Fruit fly (Drosophila melanogaster): ENCODE results near the gene Dnah3.

Gene Dnah3

dm6 chr3L:4852411-4853050, 8.5 kb upstream of the Dnah3 start, which contains the start of gene CG32237 (continued):
- TF ChIP-seq Meics (GFP tag; optimal IDR thresholded peaks at IDR 0.05): peak; percentile 35
- TF ChIP-seq lmd (GFP tag; IDR thresholded peaks at IDR 0.05): peak; percentile 35; the same call in 1 of the 2 replicates
- TF ChIP-seq cwo (GFP tag; optimal IDR thresholded peaks at IDR 0.05): peak; percentile 17
- TF ChIP-seq CG4360 (GFP tag; IDR thresholded peaks at IDR 0.05): no peak
- peak in 1 of 2 experiments; percentile 64 for TF ChIP-seq Hr51 (GFP tag; optimal IDR thresholded peaks at IDR 0.05)
- peak; percentile 47 for TF ChIP-seq grau (tag; optimal IDR thresholded peaks at IDR 0.05)
- TF ChIP-seq CG31441 (GFP tag; IDR thresholded peaks at IDR 0.05): peak; percentile 47; the same call in 1 of the 2 replicates
- TF ChIP-seq slbo (GFP tag; IDR thresholded peaks at IDR 0.05): peak; percentile 32; the same call in 1 of the 2 replicates
- no peak for TF ChIP-seq CG15514 (GFP tag; optimal IDR thresholded peaks at IDR 0.05)
- peak; percentile 36 for TF ChIP-seq Fer1 (GFP tag; optimal IDR thresholded peaks at IDR 0.05)
- peak; percentile 31 for TF ChIP-seq CG9817 (tag; optimal IDR thresholded peaks at IDR 0.05)
- peak; percentile 1 for TF ChIP-seq CG17829 (tag; optimal IDR thresholded peaks at IDR 0.05)
- peak; percentile 14 for TF ChIP-seq lab (GFP tag; optimal IDR thresholded peaks at IDR 0.05)
- peak; percentile 50 for TF ChIP-seq Hmr (GFP tag; optimal IDR thresholded peaks at IDR 0.05)
- no peak for TF ChIP-seq E2f2 (GFP tag; IDR thresholded peaks at IDR 0.05)
- no peak for TF ChIP-seq trem (tag; optimal IDR thresholded peaks at IDR 0.05)
- TF ChIP-seq amos (GFP tag; IDR thresholded peaks at IDR 0.05; ENCODE audit: partially characterized antibody): no peak
- peak; percentile 61 for TF ChIP-seq CG15269 (tag; optimal IDR thresholded peaks at IDR 0.05)
- TF ChIP-seq CG4707 (GFP tag; optimal IDR thresholded peaks at IDR 0.05): no peak
- TF ChIP-seq so (GFP tag; IDR thresholded peaks at IDR 0.05): no peak
- TF ChIP-seq al (GFP tag; IDR thresholded peaks at IDR 0.05): 0 out of 2 replicates have a peak, but pooled peaks have one; percentile 12
- peak; percentile 24 for TF ChIP-seq Deaf1 (tag; optimal IDR thresholded peaks at IDR 0.05)
- peak; percentile 16 for TF ChIP-seq CG12391 (tag; optimal IDR thresholded peaks at IDR 0.05)
- 0 out of 2 replicates have a peak, but pooled peaks have one; percentile 9 for TF ChIP-seq CG7372 (GFP tag; IDR thresholded peaks at IDR 0.05)
- TF ChIP-seq CG2678 (tag; optimal IDR thresholded peaks at IDR 0.05): peak; percentile 64
- TF ChIP-seq insv (GFP tag; optimal IDR thresholded peaks at IDR 0.05): no peak
- no peak for TF ChIP-seq chinmo (GFP tag; IDR thresholded peaks at IDR 0.05; ENCODE audit: partially characterized antibody)
- peak; percentile 49 for TF ChIP-seq CG7839 (tag; optimal IDR thresholded peaks at IDR 0.05)
- no peak for TF ChIP-seq HLH4C (GFP tag; IDR thresholded peaks at IDR 0.05; ENCODE audit: partially characterized antibody)
- no peak for TF ChIP-seq Mrtf (GFP tag; IDR thresholded peaks at IDR 0.05)
- TF ChIP-seq CG7271 (tag; optimal IDR thresholded peaks at IDR 0.05): no peak
- no peak for TF ChIP-seq slp2 (GFP tag; optimal IDR thresholded peaks at IDR 0.05)
- no peak for TF ChIP-seq gsb (GFP tag; IDR thresholded peaks at IDR 0.05)
- TF ChIP-seq CG18599 (GFP tag; optimal IDR thresholded peaks at IDR 0.05): peak; percentile 11
- TF ChIP-seq CG10274 (GFP tag; optimal IDR thresholded peaks at IDR 0.05): no peak
- peak; percentile 42 for TF ChIP-seq Oli (tag; optimal IDR thresholded peaks at IDR 0.05)
- peak; percentile 22 for TF ChIP-seq Sox102F (GFP tag; optimal IDR thresholded peaks at IDR 0.05)
- TF ChIP-seq Hr78 (GFP tag; optimal IDR thresholded peaks at IDR 0.05): no peak
- TF ChIP-seq sens-2 (GFP tag; IDR thresholded peaks at IDR 0.05): no peak
- TF ChIP-seq ttk (GFP tag; IDR thresholded peaks at IDR 0.05): no peak
- no peak for TF ChIP-seq ewg (GFP tag; optimal IDR thresholded peaks at IDR 0.05)
- peak; percentile 1 for TF ChIP-seq tap (tag; optimal IDR thresholded peaks at IDR 0.05)
- TF ChIP-seq Nf-YB (GFP tag; optimal IDR thresholded peaks at IDR 0.05): no peak
- peak; percentile 31 for TF ChIP-seq CG8924 (tag; optimal IDR thresholded peaks at IDR 0.05)
- TF ChIP-seq CG13424 (tag; optimal IDR thresholded peaks at IDR 0.05): peak; percentile 48
- TF ChIP-seq CG17385 (GFP tag; optimal IDR thresholded peaks at IDR 0.05): peak; percentile 20
- TF ChIP-seq CG10431 (GFP tag; optimal IDR thresholded peaks at IDR 0.05): no peak
- no peak for TF ChIP-seq CG11560 (tag; IDR thresholded peaks at IDR 0.05)

Measured in whole organism, embryonic.